Fruit fly (Drosophila melanogaster) whole organism, embryonic: ENCODE results near the gene Spn28Dc.

Source experiments
- Blimp-1 ChIP-seq: fragments of 200-800 bp; sonication (Bioruptor generic); optimal IDR thresholded peaks from 3 replicates; lab custom pipeline; 2018; ENCODE audit warnings: missing biosample characterization, missing genetic modification characterization, mild to moderate bottlenecking, moderate library complexity, missing genetic modification reagents
- C15 ChIP-seq: fragments of 200-800 bp; sonication (Bioruptor generic); IDR thresholded peaks from 3 replicates; pipeline ENCODE4 v1.3.6; 2022; ENCODE audit warnings: missing biosample characterization, missing genetic modification characterization
- CG11247 ChIP-seq: fragments of 200-800 bp; sonication (Bioruptor generic); IDR thresholded peaks from 2 replicates; pipeline ENCODE4 v1.3.6; 2022; ENCODE audit warnings: missing biosample characterization, missing genetic modification characterization
- CG11560 ChIP-seq: fragments of 200-800 bp; sonication (Bioruptor generic); IDR thresholded peaks from 3 replicates; pipeline ENCODE4 v1.3.6; 2022; ENCODE audit warnings: missing biosample characterization, missing genetic modification characterization
- CG12744 ChIP-seq: fragments of 200-800 bp; sonication (Bioruptor generic); optimal IDR thresholded peaks from 2 replicates; lab custom pipeline; 2016; ENCODE audit warnings: missing biosample characterization, missing genetic modification characterization
- CG13123 ChIP-seq: fragments of 200-800 bp; sonication (Bioruptor generic); optimal IDR thresholded peaks from 2 replicates; lab custom pipeline; 2016; ENCODE audit warnings: missing biosample characterization, missing genetic modification characterization
- CG14050 ChIP-seq: fragments of 200-800 bp; sonication (Bioruptor generic); IDR thresholded peaks from 3 replicates; pipeline ENCODE4 v1.3.6; 2022; ENCODE audit warnings: missing biosample characterization, missing genetic modification characterization
- CG14710 ChIP-seq: fragments of 200-800 bp; sonication (Bioruptor generic); optimal IDR thresholded peaks from 3 replicates; lab custom pipeline; 2019; ENCODE audit warnings: missing biosample characterization, mild to moderate bottlenecking, missing genetic modification characterization, moderate library complexity
- CG14860 ChIP-seq: fragments of 200-800 bp; sonication (Bioruptor generic); IDR thresholded peaks from 3 replicates; pipeline ENCODE4 v1.3.6; 2022; ENCODE audit warnings: missing biosample characterization, missing genetic modification characterization; ENCODE audit not compliant: partially characterized antibody
- CG16815 ChIP-seq: fragments of 200-800 bp; sonication (Bioruptor generic); optimal IDR thresholded peaks from 3 replicates; lab custom pipeline; 2017; ENCODE audit warnings: missing biosample characterization, mild to moderate bottlenecking, missing genetic modification characterization
- CG17328 ChIP-seq: fragments of 200-800 bp; sonication (Bioruptor generic); IDR thresholded peaks from 2 replicates; pipeline ENCODE4 v1.3.6; 2022; ENCODE audit warnings: missing biosample characterization, missing genetic modification characterization
- CG17385 ChIP-seq: fragments of 200-800 bp; sonication (Bioruptor generic); optimal IDR thresholded peaks from 3 replicates; lab custom pipeline; 2018; ENCODE audit warnings: missing biosample characterization, mild to moderate bottlenecking, missing genetic modification characterization
- CG32772 ChIP-seq: fragments of 200-800 bp; sonication (Bioruptor generic); IDR thresholded peaks from 2 replicates; pipeline ENCODE4 v1.3.6; 2022; ENCODE audit warnings: missing biosample characterization, missing genetic modification characterization
- CG4424 ChIP-seq: fragments of 200-800 bp; sonication (Bioruptor generic); optimal IDR thresholded peaks from 3 replicates; lab custom pipeline; 2016; ENCODE audit warnings: missing biosample characterization, missing genetic modification characterization
- CG4730 ChIP-seq: fragments of 200-800 bp; sonication (Bioruptor generic); IDR thresholded peaks from 2 replicates; pipeline ENCODE4 v1.3.6; 2022; ENCODE audit warnings: missing biosample characterization, missing genetic modification characterization
- Dbx ChIP-seq: fragments of 200-800 bp; sonication (Bioruptor generic); IDR thresholded peaks from 3 replicates; pipeline ENCODE4 v1.3.6; 2022; ENCODE audit warnings: missing biosample characterization, missing genetic modification characterization
- Doc2 ChIP-seq: fragments of 200-800 bp; sonication (Bioruptor generic); IDR thresholded peaks from 2 replicates; pipeline ENCODE4 v1.3.6; 2022; ENCODE audit warnings: missing biosample characterization, missing genetic modification characterization
- Doc3 ChIP-seq: fragments of 200-800 bp; sonication (Bioruptor generic); IDR thresholded peaks from 3 replicates; pipeline ENCODE4 v1.3.6; 2022; ENCODE audit warnings: missing biosample characterization, missing genetic modification characterization; ENCODE audit not compliant: partially characterized antibody
- Dp ChIP-seq: fragments of 200-800 bp; sonication (Bioruptor generic); optimal IDR thresholded peaks from 2 replicates; lab custom pipeline; 2018; ENCODE audit warnings: missing biosample characterization, mild to moderate bottlenecking, missing genetic modification characterization, moderate library complexity
- Dref ChIP-seq: fragments of 200-800 bp; sonication (Bioruptor generic); IDR thresholded peaks from 2 replicates; pipeline ENCODE4 v1.3.6; 2022; ENCODE audit warnings: missing biosample characterization, missing genetic modification characterization
- E2f1 ChIP-seq: fragments of 200-800 bp; sonication (Bioruptor generic); IDR thresholded peaks from 2 replicates; pipeline ENCODE4 v1.3.6; 2022; ENCODE audit warnings: missing biosample characterization, missing genetic modification characterization
- ERR ChIP-seq: fragments of 200-800 bp; sonication (Bioruptor generic); optimal IDR thresholded peaks from 2 replicates; lab custom pipeline; 2016; ENCODE audit warnings: missing biosample characterization, missing genetic modification characterization
- Mrtf ChIP-seq: fragments of 200-800 bp; sonication (Bioruptor generic); IDR thresholded peaks from 3 replicates; pipeline ENCODE4 v1.3.6; 2022; ENCODE audit warnings: missing biosample characterization, missing genetic modification characterization
- Rx ChIP-seq: fragments of 200-800 bp; sonication (Bioruptor generic); IDR thresholded peaks from 2 replicates; pipeline ENCODE4 v1.3.6; 2022; ENCODE audit warnings: missing biosample characterization, missing genetic modification characterization
- Side ChIP-seq: fragments of 200-800 bp; sonication (Bioruptor generic); optimal IDR thresholded peaks from 2 replicates; lab custom pipeline; 2016; ENCODE audit warnings: missing biosample characterization, missing genetic modification characterization
- Sin3A ChIP-seq: fragments of >200 bp; optimal IDR thresholded peaks from 2 replicates; lab custom pipeline; 2018
- Sry-β ChIP-seq: fragments of 200-800 bp; sonication (Bioruptor generic); optimal IDR thresholded peaks from 2 replicates; lab custom pipeline; 2018; ENCODE audit warnings: missing biosample characterization, mild to moderate bottlenecking, missing genetic modification characterization, moderate library complexity
- Trl ChIP-seq, 3 experiments: fragments of >200 bp in 2 of 3; fragments of 200-800 bp in 1 of 3; sonication (Bioruptor generic) in 1 of 3; optimal IDR thresholded peaks; 2 replicates in 1 of 3; 3 replicates in 2 of 3; lab custom pipeline; 2016 to 2017; ENCODE audit warnings: missing biosample characterization in 1 of 3, missing genetic modification characterization in 1 of 3
- Xrp1 ChIP-seq: fragments of 200-800 bp; sonication (Bioruptor generic); IDR thresholded peaks from 2 replicates; pipeline ENCODE4 v1.3.6; 2022; ENCODE audit warnings: missing biosample characterization, missing genetic modification characterization
- YL-1 ChIP-seq: fragments of 200-800 bp; sonication (Bioruptor generic); optimal IDR thresholded peaks from 3 replicates; lab custom pipeline; 2017; ENCODE audit warnings: missing biosample characterization, mild to moderate bottlenecking, missing genetic modification characterization
- bcd ChIP-seq: fragments of 200-800 bp; sonication (Bioruptor generic); optimal IDR thresholded peaks from 2 replicates; lab custom pipeline; 2017; ENCODE audit warnings: missing biosample characterization, mild to moderate bottlenecking, missing genetic modification characterization
- cad ChIP-seq: fragments of >200 bp; optimal IDR thresholded peaks from 2 replicates; lab custom pipeline; 2017; ENCODE audit warnings: missing biosample characterization, missing genetic modification characterization
- ci ChIP-seq: fragments of 200-800 bp; sonication (Bioruptor generic); IDR thresholded peaks from 3 replicates; pipeline ENCODE4 v1.3.6; 2022; ENCODE audit warnings: missing biosample characterization, missing genetic modification characterization
- fd96Cb ChIP-seq: fragments of 200-800 bp; sonication (Bioruptor generic); optimal IDR thresholded peaks from 2 replicates; lab custom pipeline; 2018; ENCODE audit warnings: missing biosample characterization, mild to moderate bottlenecking, missing genetic modification characterization, moderate library complexity
- gcm ChIP-seq: fragments of 200-800 bp; sonication (Bioruptor generic); optimal IDR thresholded peaks from 2 replicates; lab custom pipeline; 2019; ENCODE audit warnings: missing biosample characterization, mild to moderate bottlenecking, missing genetic modification characterization, moderate library complexity
- gcm2 ChIP-seq: fragments of 200-800 bp; sonication (Bioruptor generic); optimal IDR thresholded peaks from 2 replicates; lab custom pipeline; 2016; ENCODE audit warnings: missing biosample characterization, missing genetic modification characterization
- gt ChIP-seq: fragments of 200-800 bp; sonication (Bioruptor generic); IDR thresholded peaks from 2 replicates; pipeline ENCODE4 v1.3.6; 2022; ENCODE audit warnings: missing biosample characterization, missing genetic modification characterization
- hth ChIP-seq: fragments of >200 bp; optimal IDR thresholded peaks from 2 replicates; lab custom pipeline; 2017; ENCODE audit warnings: inconsistent platforms
- ken ChIP-seq: fragments of 200-800 bp; sonication (Bioruptor generic); IDR thresholded peaks from 3 replicates; pipeline ENCODE4 v1.3.6; 2022; ENCODE audit warnings: missing biosample characterization, missing genetic modification characterization
- klu ChIP-seq: fragments of 200-800 bp; sonication (Bioruptor generic); IDR thresholded peaks from 2 replicates; pipeline ENCODE4 v1.3.6; 2022; ENCODE audit warnings: missing biosample characterization, missing genetic modification characterization
- lov ChIP-seq, 2 experiments: fragments of 200-800 bp in 1 of 2; fragments of >200 bp in 1 of 2; sonication (Bioruptor generic) in 1 of 2; IDR thresholded peaks in 1 of 2; optimal IDR thresholded peaks in 1 of 2; 2 replicates in 1 of 2; 3 replicates in 1 of 2; pipeline versions ENCODE4 v1.3.6 to Lab custom; 2017 to 2022; ENCODE audit warnings: missing biosample characterization in 1 of 2, missing genetic modification characterization in 1 of 2
- mam ChIP-seq: fragments of 200-800 bp; sonication (Bioruptor generic); optimal IDR thresholded peaks from 3 replicates; lab custom pipeline; 2016; ENCODE audit warnings: missing biosample characterization, missing genetic modification characterization
- nerfin-2 ChIP-seq: fragments of 200-800 bp; sonication (Bioruptor generic); IDR thresholded peaks from 2 replicates; pipeline ENCODE4 v1.3.6; 2022; ENCODE audit warnings: missing biosample characterization, missing genetic modification characterization; ENCODE audit not compliant: partially characterized antibody
- onecut ChIP-seq: fragments of 200-800 bp; sonication (Bioruptor generic); IDR thresholded peaks from 2 replicates; pipeline ENCODE4 v1.3.6; 2022; ENCODE audit warnings: missing biosample characterization, missing genetic modification characterization
- pan ChIP-seq, 4 experiments: fragments of >200 bp in 3 of 4; fragments of 200-800 bp in 1 of 4; sonication (Bioruptor generic) in 1 of 4; optimal IDR thresholded peaks in 3 of 4; IDR thresholded peaks in 1 of 4; 2 replicates each; pipeline versions ENCODE4 v1.3.6 to Lab custom; 2017 to 2022; ENCODE audit warnings: missing biosample characterization in 2 of 4, missing genetic modification characterization in 2 of 4, mixed read lengths in 1 of 4
- psq ChIP-seq: fragments of 200-800 bp; sonication (Bioruptor generic); optimal IDR thresholded peaks from 2 replicates; lab custom pipeline; 2017; ENCODE audit warnings: missing biosample characterization, missing genetic modification characterization
- pum ChIP-seq: fragments of 200-800 bp; sonication (Bioruptor generic); optimal IDR thresholded peaks from 2 replicates; lab custom pipeline; 2016; ENCODE audit warnings: missing biosample characterization, missing genetic modification characterization
- sr ChIP-seq: fragments of 200-800 bp; sonication (Bioruptor generic); IDR thresholded peaks from 3 replicates; pipeline ENCODE4 v1.3.6; 2022; ENCODE audit warnings: missing biosample characterization, missing genetic modification characterization
- tll ChIP-seq, 2 experiments: fragments of 200-800 bp in 1 of 2; fragments of >200 bp in 1 of 2; sonication (Bioruptor generic) in 1 of 2; optimal IDR thresholded peaks; 2 replicates each; lab custom pipeline; 2017 to 2019; ENCODE audit warnings: missing biosample characterization in 2 of 2, missing genetic modification characterization in 2 of 2, mild to moderate bottlenecking in 1 of 2, moderate library complexity in 1 of 2
- vvl ChIP-seq: fragments of 200-800 bp; sonication (Bioruptor generic); IDR thresholded peaks from 2 replicates; pipeline ENCODE4 v1.3.6; 2022; ENCODE audit warnings: missing biosample characterization, missing genetic modification characterization
- wdn ChIP-seq: fragments of 200-800 bp; sonication (Bioruptor generic); IDR thresholded peaks from 2 replicates; pipeline ENCODE4 v1.3.6; 2022; ENCODE audit warnings: missing biosample characterization, missing genetic modification characterization

Spn28Dc gene

DNA sequence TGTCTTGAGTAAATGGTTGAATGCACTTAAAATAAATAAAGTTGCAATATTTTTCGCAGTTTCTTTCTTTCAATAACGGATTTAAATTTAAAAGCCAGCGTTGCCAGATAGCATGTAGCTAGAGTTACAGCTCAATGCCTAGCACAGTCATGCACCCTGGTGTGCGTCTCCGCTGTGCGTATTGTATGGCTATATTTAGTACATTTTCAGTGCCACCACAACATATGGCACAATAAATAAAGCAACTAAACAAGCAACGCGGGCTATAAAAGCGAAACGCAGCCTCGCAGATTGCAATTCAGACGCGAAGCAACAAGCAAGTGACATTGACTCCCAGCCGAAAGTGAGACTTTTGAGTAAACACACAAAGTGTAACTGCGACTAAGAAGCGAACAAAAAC lies 8.4 kb downstream of the Spn28Dc start, which contains the start of gene Sirup (continued):
- TF ChIP-seq CG14710 (tag; lab: Kevin White, UChicago) (peak; percentile 89), bcd (GFP tag; lab: Kevin White, UChicago) (peak; percentile 36), Sry-β (GFP tag; lab: Kevin White, UChicago) (no peak), E2f1 (GFP tag; lab: Robert Waterston, UW) (peak; percentile 29; the same call in 1 of the 2 replicates), wdn (GFP tag; lab: Robert Waterston, UW) (no peak), CG4730 (GFP tag; lab: Robert Waterston, UW) (no peak), CG4424 (GFP tag; lab: Kevin White, UChicago) (no peak), hth (lab: Kevin White, UChicago) (no peak), YL-1 (peak; percentile 9), pum (GFP tag; lab: Kevin White, UChicago) (no peak), ERR (GFP tag; lab: Kevin White, UChicago) (peak; percentile 8), vvl (GFP tag; lab: Robert Waterston, UW) (peak; percentile 37), onecut (no peak; the same call in 1 of the 2 replicates), Mrtf (GFP tag; lab: Robert Waterston, UW) (no peak), nerfin-2 (peak; percentile 38; the same call in 1 of the 2 replicates), CG32772 (GFP tag; lab: Robert Waterston, UW) (no peak), CG12744 (GFP tag; lab: Kevin White, UChicago) (no peak), CG17328 (GFP tag; lab: Robert Waterston, UW) (peak; percentile 35; the same call in 1 of the 2 replicates), Trl (optimal IDR thresholded peaks at IDR 0.05; lab: Kevin White, UChicago) (no peak), Trl (GFP tag; optimal IDR thresholded peaks at IDR 0.05; lab: Kevin White, UChicago) (no peak), mam (GFP tag; lab: Kevin White, UChicago) (no peak), lov (optimal IDR thresholded peaks at IDR 0.05; lab: Kevin White, UChicago) (no peak), lov (GFP tag; IDR thresholded peaks at IDR 0.05; lab: Robert Waterston, UW) (no peak), CG13123 (GFP tag; lab: Kevin White, UChicago) (no peak), psq (GFP tag; lab: Kevin White, UChicago) (no peak), sr (0 out of 3 replicates have a peak, but pooled peaks have one; percentile 15), Doc2 (GFP tag; lab: Robert Waterston, UW) (no peak), CG11247 (GFP tag; lab: Robert Waterston, UW) (peak; percentile 45; the same call in 1 of the 2 replicates), pan (optimal IDR thresholded peaks at IDR 0.05; lab: Kevin White, UChicago) (no peak), pan (GFP tag; optimal IDR thresholded peaks at IDR 0.05 in 1 of 2, IDR thresholded peaks at IDR 0.05 in 1 of 2) (no peak), CG14860 (GFP tag; lab: Robert Waterston, UW) (no peak), CG14050 (GFP tag; lab: Robert Waterston, UW) (no peak; the same call in 2 of the 3 replicates), ken (GFP tag; lab: Robert Waterston, UW) (no peak; the same call in 2 of the 3 replicates), Blimp-1 (GFP tag; lab: Kevin White, UChicago) (no peak), gcm2 (GFP tag; lab: Kevin White, UChicago) (no peak), gt (GFP tag; lab: Robert Waterston, UW) (no peak), Doc3 (GFP tag; lab: Robert Waterston, UW) (no peak), Rx (GFP tag; lab: Robert Waterston, UW) (no peak), tll (GFP tag; optimal IDR thresholded peaks at IDR 0.05; lab: Kevin White, UChicago) (no peak), C15 (GFP tag; lab: Robert Waterston, UW) (no peak), Sin3A (lab: Kevin White, UChicago) (peak; percentile 55), CG17385 (GFP tag; lab: Kevin White, UChicago) (no peak), Xrp1 (GFP tag; lab: Robert Waterston, UW) (no peak), CG16815 (no peak), gcm (peak; percentile 3), CG11560 (peak; percentile 70; the same call in 2 of the 3 replicates), klu (GFP tag; lab: Robert Waterston, UW) (no peak), Side (no peak), fd96Cb (tag; lab: Kevin White, UChicago) (no peak), Dref (peak; percentile 52), Dp (peak; percentile 81), ci (peak; percentile 56; the same call in 1 of the 3 replicates), cad (GFP tag; lab: Kevin White, UChicago) (peak; percentile 21), Dbx (no peak)
